Fruit fly (Drosophila melanogaster) whole organism: Measurements from ENCODE around the gene CG32985.

Source experiments
- CG8478 ChIP-seq: fragments of >200 bp; optimal IDR thresholded peaks from 2 replicates; lab custom pipeline; 2018; ENCODE audit warnings: inconsistent platforms
- pan ChIP-seq: fragments of >200 bp; optimal IDR thresholded peaks from 2 replicates; lab custom pipeline; 2017
- psq ChIP-seq: fragments of >200 bp; optimal IDR thresholded peaks from 2 replicates; lab custom pipeline; 2017
- usp ChIP-seq: fragments of >200 bp; optimal IDR thresholded peaks from 2 replicates; lab custom pipeline; 2017; ENCODE audit warnings: missing biosample characterization, missing genetic modification characterization, mixed read lengths

dm6 chr2L:8921934-8922333, 40.4 kb upstream of the CG32985 start:
- TF ChIP-seq pan (lab: Kevin White, UChicago) (no peak), psq (lab: Kevin White, UChicago) (no peak), usp (GFP tag; lab: Kevin White, UChicago) (no peak), CG8478 (lab: Kevin White, UChicago) (no peak)
